Worm (Caenorhabditis elegans) whole organism, dauer: ENCODE data around the gene toh-1.
A peak's percentile ranks its signal among the peaks of the same experiment; 100 is the strongest.

ENCODE experiments used
- unc-62 ChIP-seq: sonication (generic microtip); optimal IDR thresholded peaks from 2 replicates; lab custom pipeline; 2017; ENCODE audit warnings: missing biosample characterization, missing genetic modification reagents, missing genetic modification characterization

toh-1 gene

ce11 chrIII:3807590-3807989 lies 1.2 kb downstream of the toh-1 start:
- TF ChIP-seq unc-62 (GFP tag; lab: Kevin White, UChicago) = no peak

DNA sequence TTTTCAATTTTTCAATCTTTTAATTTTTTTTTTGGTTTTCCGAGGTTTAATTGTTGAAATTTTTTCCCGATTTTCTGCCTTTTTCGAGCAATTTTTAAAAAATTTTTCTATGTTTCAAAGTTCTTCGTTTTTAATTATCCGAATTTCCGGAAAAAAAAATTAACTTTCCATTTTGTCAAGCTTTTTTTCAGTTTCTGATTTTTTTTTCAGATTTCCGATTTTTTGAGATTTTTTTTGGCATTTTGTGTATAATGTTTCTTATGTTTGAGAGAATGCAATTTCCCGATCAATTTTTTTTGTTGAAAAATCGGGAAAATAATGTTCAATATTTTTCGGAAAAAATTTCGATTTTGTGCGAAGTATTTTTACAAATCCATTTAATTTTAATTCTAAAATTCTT lies 1.9 kb downstream of the toh-1 start:
- TF ChIP-seq unc-62 (GFP tag; lab: Kevin White, UChicago) = no peak

DNA sequence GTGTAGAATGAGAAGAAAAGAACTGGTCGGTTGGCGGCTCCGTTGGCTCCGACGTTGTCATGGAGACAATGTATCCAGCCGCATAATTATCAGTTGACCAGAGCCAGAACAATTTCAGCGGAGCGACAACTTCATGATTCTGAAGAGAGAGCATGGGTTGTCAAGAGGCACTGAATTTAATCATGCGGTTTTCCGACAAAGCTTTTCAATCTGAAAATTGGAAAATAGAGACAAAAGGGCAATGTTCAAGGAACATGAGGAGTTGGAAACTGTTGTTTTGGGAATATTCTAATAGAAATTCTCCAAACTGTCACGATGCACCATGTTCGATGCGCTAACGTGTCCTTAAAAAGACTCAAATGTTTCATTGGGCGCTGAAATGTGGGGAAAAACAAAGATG lies 4.4 kb downstream of the toh-1 start, which contains the start of gene xbx-5:
Gene xbx-5, minus strand, starts transcription at position 56 of the 400 bp plus-strand sequence.
- no peak for TF ChIP-seq unc-62 (GFP tag; lab: Kevin White, UChicago)

DNA sequence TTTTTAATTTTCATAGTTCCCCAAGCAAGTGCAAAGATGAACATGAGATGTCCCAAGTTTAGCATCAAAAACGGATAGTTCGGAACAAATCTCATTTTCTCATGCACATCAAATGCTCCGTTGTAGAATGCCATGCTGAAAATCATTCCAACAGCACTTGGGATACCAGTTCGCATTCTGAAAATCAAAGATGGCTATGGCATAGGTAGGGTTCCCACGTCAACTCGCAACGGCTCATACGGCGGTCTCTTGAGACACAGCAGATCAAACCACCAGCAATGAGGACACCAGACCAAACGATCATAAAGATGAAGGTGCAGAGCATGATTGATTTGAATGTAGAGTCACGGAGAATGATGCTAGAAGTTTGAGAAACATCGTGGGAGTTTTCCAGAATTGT lies 5.7 kb downstream of the toh-1 start:
- no peak for TF ChIP-seq unc-62 (GFP tag; lab: Kevin White, UChicago)

DNA sequence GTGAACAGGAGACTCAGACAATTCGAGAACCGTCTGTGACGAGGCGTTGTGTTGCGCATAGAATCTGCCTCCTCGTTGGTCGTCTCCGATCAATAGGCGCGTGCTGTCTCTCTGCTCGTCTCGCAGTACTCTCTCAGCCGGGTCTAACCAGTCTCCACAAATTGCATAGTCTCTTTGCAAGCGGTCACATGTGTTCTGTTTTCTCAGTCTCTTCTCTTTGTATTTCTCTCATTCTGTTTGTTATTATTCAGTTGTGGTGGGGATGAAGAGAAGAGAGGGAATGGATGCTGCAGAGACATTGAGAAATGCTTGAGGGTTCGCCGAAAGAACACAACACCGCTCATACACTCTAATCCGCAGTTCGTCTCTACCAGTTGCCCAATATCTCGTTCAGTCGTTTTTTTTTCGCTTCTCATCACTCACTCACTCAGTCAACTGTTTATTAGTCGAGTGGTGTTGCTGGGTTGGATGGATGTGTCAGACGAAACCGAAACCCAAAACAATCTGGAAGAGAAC lies 7.4 kb downstream of the toh-1 start:
- TF ChIP-seq unc-62 (GFP tag; lab: Kevin White, UChicago) = peak; percentile 49

DNA sequence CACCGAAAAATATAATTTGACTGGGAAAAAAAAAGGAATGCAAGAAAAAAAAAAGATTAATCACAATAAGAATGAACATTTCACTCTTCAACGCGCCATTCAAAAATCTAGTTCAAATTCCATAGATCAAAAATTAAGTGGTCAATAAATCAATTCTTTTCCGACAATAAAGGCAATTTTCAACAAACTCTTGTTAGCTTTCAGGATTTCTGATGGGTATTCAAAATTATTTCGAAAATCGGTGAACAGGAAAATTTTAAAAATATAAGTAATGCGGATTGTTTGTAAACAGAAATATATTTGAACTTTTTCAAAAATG lies 7.9 kb downstream of the toh-1 start:
- TF ChIP-seq unc-62 (GFP tag; lab: Kevin White, UChicago) = no peak

ce11 chrIII:3800240-3800933 lies 8.4 kb downstream of the toh-1 start, which contains the start of gene mtm-3:
Gene mtm-3, minus strand, starts transcription at chrIII:3800467.
- TF ChIP-seq unc-62 (GFP tag; lab: Kevin White, UChicago) = no peak

ce11 chrIII:3799213-3799612 lies 9.6 kb downstream of the toh-1 start:
- TF ChIP-seq unc-62 (GFP tag; lab: Kevin White, UChicago) = no peak

ce11 chrIII:3798416-3798815 lies 10.4 kb downstream of the toh-1 start:
- TF ChIP-seq unc-62 (GFP tag; lab: Kevin White, UChicago) = no peak

DNA sequence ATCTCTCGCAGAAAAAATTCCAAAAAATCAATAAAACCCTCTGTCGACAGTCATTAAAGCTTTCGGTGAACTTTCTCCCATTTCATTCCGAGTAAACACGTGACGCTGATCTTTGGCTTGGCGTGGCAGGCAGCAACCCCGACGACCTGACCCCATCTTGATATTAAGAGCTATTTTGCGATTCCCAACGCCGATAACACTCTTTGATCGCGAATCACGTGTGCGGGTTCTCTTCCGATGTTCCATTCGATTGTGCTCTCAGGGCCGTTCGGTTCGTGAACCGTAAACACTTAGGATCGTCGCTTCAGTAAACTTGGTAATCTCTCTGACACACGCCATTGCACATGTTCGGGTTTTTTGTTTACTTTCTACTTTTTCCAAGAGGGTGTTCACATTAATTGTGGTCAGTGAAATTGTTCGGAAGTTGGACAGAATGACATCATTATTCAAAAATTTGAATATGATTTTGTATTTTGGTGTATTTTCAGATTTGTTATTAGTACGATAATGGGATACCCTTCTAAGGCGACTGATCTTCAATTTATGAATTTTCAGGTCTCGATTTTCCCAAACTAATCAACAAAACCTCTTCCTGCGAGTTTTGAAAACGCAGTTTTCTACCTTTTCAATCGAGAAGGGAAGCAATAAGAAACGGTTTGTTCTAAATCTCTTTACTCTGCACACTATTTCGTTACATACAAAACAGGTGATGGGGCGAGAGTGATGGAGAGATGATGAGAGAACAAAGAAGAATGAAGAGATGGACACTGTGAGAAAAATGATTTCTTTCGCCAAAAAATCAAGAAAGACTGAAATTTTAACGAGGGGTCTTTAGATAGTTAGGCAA lies 11.4 kb downstream of the toh-1 start:
- TF ChIP-seq unc-62 (GFP tag; lab: Kevin White, UChicago) = no peak

DNA sequence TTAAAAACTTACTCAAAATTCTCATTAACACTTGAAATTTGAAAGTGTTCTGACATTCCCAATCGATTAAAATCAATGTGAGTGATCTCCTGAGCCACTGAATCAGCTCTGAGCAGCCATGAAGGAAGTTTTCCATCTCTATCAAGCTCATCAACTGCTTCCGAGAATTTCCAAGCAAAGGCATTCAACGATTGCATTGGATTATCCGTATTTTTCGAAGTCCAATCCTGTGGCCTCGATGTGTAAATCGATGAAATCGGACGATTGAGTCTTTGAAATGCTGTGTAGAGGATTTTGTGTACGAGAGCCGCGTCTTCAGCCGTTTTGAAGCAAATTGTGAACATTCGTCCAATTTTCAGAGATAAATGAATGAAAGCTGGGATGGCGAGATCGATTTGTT lies 12.9 kb downstream of the toh-1 start:
- no peak for TF ChIP-seq unc-62 (GFP tag; lab: Kevin White, UChicago)

DNA sequence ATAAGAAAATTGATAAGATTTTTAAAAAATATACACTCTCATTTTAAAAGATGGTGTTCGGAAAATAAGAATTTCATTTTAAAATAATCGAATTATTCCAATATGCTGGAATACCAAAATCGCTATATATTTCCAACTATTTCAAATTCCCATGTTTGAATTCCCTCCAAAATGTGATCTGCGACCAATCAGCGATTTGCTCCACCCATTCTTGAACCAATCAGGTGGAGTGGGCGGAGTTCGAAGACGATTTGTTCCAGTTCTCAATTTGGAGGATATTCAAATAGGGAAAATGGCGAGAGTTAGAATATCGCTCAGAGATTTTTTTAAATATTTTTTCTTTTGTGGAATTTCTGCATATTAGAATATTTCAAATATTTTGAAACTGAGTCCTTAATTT lies 18.0 kb downstream of the toh-1 start:
- TF ChIP-seq unc-62 (GFP tag; lab: Kevin White, UChicago) = no peak

ce11 chrIII:3789688-3790371 lies 19.0 kb downstream of the toh-1 start:
- TF ChIP-seq unc-62 (GFP tag; lab: Kevin White, UChicago) = no peak

DNA sequence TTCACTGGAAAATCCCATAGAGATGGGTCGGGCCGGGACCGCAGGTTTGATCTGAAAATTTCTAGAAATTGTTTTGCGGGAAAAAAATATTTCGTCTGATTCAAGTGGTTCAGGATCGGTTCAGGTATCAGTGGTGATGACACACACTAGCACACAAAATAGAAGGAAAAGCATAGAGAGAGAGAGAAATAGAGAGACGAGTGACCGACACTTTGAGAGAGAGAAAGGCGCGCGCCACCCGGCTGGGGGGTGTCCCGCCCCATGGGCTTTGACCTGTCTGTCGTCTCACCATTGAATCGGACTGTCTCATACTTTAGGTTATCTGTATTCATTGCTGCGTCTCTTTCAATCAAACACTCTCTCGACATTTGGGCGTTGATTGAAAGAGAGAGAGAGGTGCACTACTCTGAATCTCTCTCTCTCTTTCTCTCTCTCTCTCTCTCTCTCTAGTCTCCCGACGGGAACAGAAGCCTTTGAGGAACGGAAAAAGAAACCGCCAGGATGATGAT lies 22.3 kb downstream of the toh-1 start, which contains the start of gene acy-3:
Gene acy-3, minus strand, starts transcription at position 51 of the 509 bp plus-strand sequence.
- TF ChIP-seq unc-62 (GFP tag; lab: Kevin White, UChicago) = no peak

DNA sequence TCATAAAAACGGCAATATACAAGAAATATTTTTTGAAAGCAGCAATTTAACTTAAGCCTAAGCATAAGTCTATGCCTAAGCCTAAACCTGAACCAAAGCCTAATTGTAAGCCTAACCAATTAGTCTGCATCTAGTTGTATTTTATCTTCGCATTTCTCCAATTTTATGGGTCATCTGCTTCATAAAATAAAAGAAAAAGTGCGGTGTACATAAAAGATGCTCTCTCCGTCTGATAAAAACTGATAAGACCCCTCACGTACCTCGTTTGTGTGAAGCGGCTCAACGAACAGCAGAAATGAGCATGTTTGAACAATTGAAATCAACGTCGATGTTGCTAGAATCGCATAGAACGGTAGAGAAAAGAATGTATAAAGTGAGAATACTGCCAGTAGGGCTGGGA lies 23.7 kb downstream of the toh-1 start:
- no peak for TF ChIP-seq unc-62 (GFP tag; lab: Kevin White, UChicago)

- TF ChIP-seq unc-62 (GFP tag; lab: Kevin White, UChicago) = no peak
These were observed 24.9 kb downstream of the toh-1 start for ce11 chrIII:3783914-3784313.
